Worm (Caenorhabditis elegans) whole organism, L2 larva: Measurements from ENCODE around the gene acdh-10.

Source experiments
- aly-2 ChIP-seq: fragments of 150-350 bp; optimal IDR thresholded peaks from 2 replicates; lab custom pipeline; 2014; ENCODE audit warnings: missing biosample characterization, missing genetic modification characterization
- ama-1 ChIP-seq: fragments of 150-350 bp; optimal IDR thresholded peaks from 2 replicates; lab custom pipeline; 2018; ENCODE audit warnings: inconsistent platforms
- ceh-16 ChIP-seq: fragments of 150-350 bp; optimal IDR thresholded peaks from 2 replicates; lab custom pipeline; 2014; ENCODE audit warnings: missing biosample characterization, missing genetic modification characterization
- elt-3 ChIP-seq: sonication (generic microtip); optimal IDR thresholded peaks from 2 replicates; lab custom pipeline; 2017; ENCODE audit warnings: missing biosample characterization, missing genetic modification characterization
- lsy-2 ChIP-seq, 2 experiments: fragments of 150-350 bp in 1 of 2; sonication (generic microtip) in 1 of 2; optimal IDR thresholded peaks; 2 replicates each; lab custom pipeline; 2014 to 2017; ENCODE audit warnings: missing biosample characterization in 2 of 2, missing genetic modification characterization in 2 of 2
- snpc-4 ChIP-seq: fragments of 150-350 bp; optimal IDR thresholded peaks from 2 replicates; lab custom pipeline; 2014; ENCODE audit warnings: missing biosample characterization, missing genetic modification characterization
- unc-62 ChIP-seq: fragments of 150-350 bp; optimal IDR thresholded peaks from 2 replicates; lab custom pipeline; 2014; ENCODE audit warnings: missing biosample characterization, missing genetic modification reagents, missing genetic modification characterization

DNA sequence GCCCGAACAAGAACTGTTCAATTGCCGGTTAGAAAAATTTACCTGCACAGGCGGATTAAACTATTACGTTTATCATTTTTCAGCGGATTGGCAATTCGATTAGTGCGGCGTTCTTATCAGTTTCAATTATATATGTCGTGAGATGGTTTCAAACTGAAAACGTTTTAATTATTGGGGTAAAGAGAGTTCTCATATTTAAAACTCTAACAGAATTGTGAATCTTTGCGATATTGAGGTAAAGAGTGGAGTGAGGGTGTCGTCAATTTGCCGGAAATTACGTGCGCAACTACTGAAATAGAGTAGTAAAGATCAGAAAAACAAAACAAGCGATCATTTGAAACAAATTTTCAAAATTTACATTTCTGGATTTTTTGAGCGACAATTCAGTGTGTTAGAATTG lies 15.4 kb upstream of the acdh-10 start, which contains the start of gene T25G12.6:
- TF ChIP-seq elt-3 (tag; lab: Kevin White, UChicago), result no peak
- no peak for TF ChIP-seq lsy-2 (tag; optimal IDR thresholded peaks at IDR 0.05; lab: Kevin White, UChicago)
- TF ChIP-seq snpc-4 (tag; lab: Kevin White, UChicago), result no peak
- TF ChIP-seq unc-62 (GFP tag; lab: Kevin White, UChicago), result no peak
- TF ChIP-seq ceh-16, result no peak
- no peak for TF ChIP-seq aly-2
- no peak for TF ChIP-seq ama-1 (lab: Kevin White, UChicago)
